Fruit fly (Drosophila melanogaster): ENCODE results near the gene Osi15.

Gene Osi15

DNA sequence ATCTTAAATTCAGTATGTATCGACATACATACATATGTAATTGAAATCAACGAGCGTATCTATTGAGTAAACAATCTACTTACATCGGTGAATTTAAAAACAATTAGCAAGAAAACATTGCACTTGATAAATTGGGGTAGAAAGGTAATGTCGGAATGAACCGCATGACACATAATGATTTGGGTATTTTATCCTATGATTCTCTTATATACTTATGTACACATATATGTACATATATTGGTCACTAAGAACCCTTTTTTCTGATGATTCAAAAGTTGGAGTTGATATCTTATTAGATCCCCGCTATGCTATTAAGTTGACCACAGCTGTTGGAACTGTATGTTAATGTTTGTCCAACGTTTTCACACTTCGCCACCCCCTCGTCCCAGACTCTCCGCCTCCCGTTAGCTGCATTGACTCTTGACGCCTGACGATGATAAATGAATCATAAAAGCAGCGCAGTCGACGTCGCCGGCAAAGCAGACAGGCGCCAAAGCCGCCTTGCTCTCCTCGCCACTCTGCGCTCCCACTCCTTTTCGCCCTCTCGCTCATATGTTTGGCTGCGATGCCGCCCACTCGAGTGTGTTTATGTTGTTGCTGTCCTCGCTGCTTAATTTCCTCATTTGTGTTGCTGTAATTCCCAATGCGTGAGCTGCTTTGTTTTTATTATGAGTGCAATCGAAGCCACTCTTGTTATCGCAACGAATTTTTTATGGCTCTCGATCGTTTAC lies 51.5 kb downstream of the Osi15 start (continued):
- peak; percentile 59 for TF ChIP-seq CG18262 (tag; optimal IDR thresholded peaks at IDR 0.05)
- peak; percentile 1 for TF ChIP-seq D19A (tag; optimal IDR thresholded peaks at IDR 0.05)
- peak; percentile 26 for TF ChIP-seq CG11723 (GFP tag; optimal IDR thresholded peaks at IDR 0.05)
- TF ChIP-seq CG9876 (GFP tag; optimal IDR thresholded peaks at IDR 0.05) = no peak
- TF ChIP-seq ind (GFP tag; optimal IDR thresholded peaks at IDR 0.05) = peak; percentile 2
